Worm (Caenorhabditis elegans): Measurements from ENCODE around the gene srd-5.

Gene srd-5

ce11 chrIV:5653649-5654048 is 20.7 kb downstream of the srd-5 start, which contains the start of gene clec-178:
TSS of gene clec-178 (plus strand) at chrIV:5653949.
- TF ChIP-seq klf-2 (GFP tag; conservative IDR thresholded peaks at IDR 0.05) = no peak
- no peak for TF ChIP-seq ref-1 (GFP tag; conservative IDR thresholded peaks at IDR 0.05)
- TF ChIP-seq flt-1 (GFP tag; IDR thresholded peaks at IDR 0.05) = no peak
- no peak for TF ChIP-seq tab-1 (GFP tag; IDR thresholded peaks at IDR 0.05)
- TF ChIP-seq ztf-23 (GFP tag; IDR thresholded peaks at IDR 0.05) = no peak
- TF ChIP-seq cog-1 (tag; optimal IDR thresholded peaks at IDR 0.05) = no peak
- no peak for TF ChIP-seq med-1 (GFP tag; optimal IDR thresholded peaks at IDR 0.05; ENCODE audit: insufficient read depth)
- no peak for TF ChIP-seq ztf-29 (GFP tag; IDR thresholded peaks at IDR 0.05)
- no peak for TF ChIP-seq T22C8.4 (GFP tag; IDR thresholded peaks at IDR 0.05)

DNA sequence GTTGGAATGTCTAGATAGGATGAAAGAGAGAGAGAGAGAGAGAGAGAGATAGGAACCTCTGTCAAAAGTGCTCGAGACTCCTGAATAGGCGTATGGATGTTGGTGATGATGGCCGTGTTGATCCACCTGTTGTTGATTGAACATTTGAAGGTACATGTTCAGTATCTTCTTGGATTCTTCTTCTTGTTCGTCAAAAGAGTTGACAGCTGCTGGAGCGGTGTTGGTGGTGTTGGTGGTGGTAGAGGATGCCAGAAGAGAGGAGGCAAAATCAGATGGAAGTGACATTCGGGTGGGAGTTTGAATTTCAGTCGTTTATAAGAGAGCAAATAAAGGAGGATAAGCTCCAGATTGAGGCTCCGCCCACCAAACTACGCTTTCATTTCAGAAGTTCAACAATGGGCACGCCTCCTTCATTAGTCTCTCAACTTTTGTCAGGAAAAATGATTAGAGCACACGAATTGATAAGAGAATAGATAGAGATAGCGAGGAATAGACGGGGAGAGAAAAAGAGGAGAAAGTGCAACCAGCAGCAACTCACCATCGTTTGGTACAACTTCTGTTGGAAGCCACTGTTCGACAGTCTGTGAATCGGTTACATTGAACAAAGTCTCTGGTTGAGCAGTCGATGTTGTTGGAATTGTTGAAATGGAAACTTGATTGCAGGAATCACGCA is 21.4 kb downstream of the srd-5 start:
- TF ChIP-seq T22C8.4 (GFP tag; IDR thresholded peaks at IDR 0.05) (no peak), cog-1 (tag; optimal IDR thresholded peaks at IDR 0.05) (no peak), flt-1 (GFP tag; IDR thresholded peaks at IDR 0.05) (no peak), tab-1 (GFP tag; IDR thresholded peaks at IDR 0.05) (no peak), ztf-23 (GFP tag; IDR thresholded peaks at IDR 0.05) (no peak), med-1 (GFP tag; optimal IDR thresholded peaks at IDR 0.05; ENCODE audit: insufficient read depth) (no peak), ztf-29 (GFP tag; IDR thresholded peaks at IDR 0.05) (no peak), klf-2 (GFP tag; conservative IDR thresholded peaks at IDR 0.05) (no peak), ref-1 (GFP tag; conservative IDR thresholded peaks at IDR 0.05) (no peak)

- TF ChIP-seq cog-1 (tag; optimal IDR thresholded peaks at IDR 0.05) (no peak), klf-2 (GFP tag; conservative IDR thresholded peaks at IDR 0.05) (no peak), med-1 (GFP tag; optimal IDR thresholded peaks at IDR 0.05; ENCODE audit: insufficient read depth) (no peak), ztf-23 (GFP tag; IDR thresholded peaks at IDR 0.05) (no peak), ref-1 (GFP tag; conservative IDR thresholded peaks at IDR 0.05) (no peak), flt-1 (GFP tag; IDR thresholded peaks at IDR 0.05) (no peak), tab-1 (GFP tag; IDR thresholded peaks at IDR 0.05) (no peak), ztf-29 (GFP tag; IDR thresholded peaks at IDR 0.05) (no peak), T22C8.4 (GFP tag; IDR thresholded peaks at IDR 0.05) (no peak)
These were observed 23.5 kb downstream of the srd-5 start for ce11 chrIV:5650761-5651332.

- TF ChIP-seq ztf-29 (GFP tag; IDR thresholded peaks at IDR 0.05) = no peak
- no peak for TF ChIP-seq tab-1 (GFP tag; IDR thresholded peaks at IDR 0.05)
- TF ChIP-seq med-1 (GFP tag; optimal IDR thresholded peaks at IDR 0.05; ENCODE audit: insufficient read depth) = no peak
- no peak for TF ChIP-seq klf-2 (GFP tag; conservative IDR thresholded peaks at IDR 0.05)
- TF ChIP-seq ref-1 (GFP tag; conservative IDR thresholded peaks at IDR 0.05) = no peak
- TF ChIP-seq ztf-23 (GFP tag; IDR thresholded peaks at IDR 0.05) = no peak
- TF ChIP-seq T22C8.4 (GFP tag; IDR thresholded peaks at IDR 0.05) = no peak
- TF ChIP-seq flt-1 (GFP tag; IDR thresholded peaks at IDR 0.05) = no peak
- TF ChIP-seq cog-1 (tag; optimal IDR thresholded peaks at IDR 0.05) = no peak
These were observed 25.2 kb downstream of the srd-5 start, which contains the start of gene csn-5 for ce11 chrIV:5649073-5649583. TSS of gene csn-5 (plus strand) at chrIV:5649533.

DNA sequence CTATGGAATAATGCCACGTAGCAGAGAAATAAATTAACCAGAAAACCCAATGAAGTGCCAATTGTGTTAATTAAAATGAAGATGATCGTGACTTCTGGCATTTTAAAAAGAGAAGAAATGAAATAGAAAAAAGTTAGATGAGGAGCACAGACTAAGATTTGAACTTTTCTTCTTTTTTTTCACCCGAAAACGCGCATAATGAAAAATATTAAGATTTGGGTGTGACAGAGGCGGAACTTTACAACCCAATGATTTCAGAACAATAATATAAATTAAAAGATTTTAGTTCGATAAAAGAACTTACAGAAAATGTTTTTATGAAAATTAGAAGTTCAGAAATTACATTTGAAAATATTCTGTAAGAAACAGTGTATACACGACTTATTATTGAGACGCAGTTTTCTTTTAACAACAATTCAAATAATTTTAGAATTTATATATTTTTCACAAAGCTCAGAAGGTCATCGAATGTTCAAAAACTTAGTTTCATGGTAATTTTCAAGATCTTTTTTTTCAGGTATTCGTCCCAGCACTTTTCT is 28.8 kb downstream of the srd-5 start, which contains the start of the genes srd-8 and B0547.2:
Gene srd-8 (minus strand): TSS at position 101 of the 539 bp plus-strand sequence.
Gene B0547.2 (plus strand): TSS at position 489 of the 539 bp plus-strand sequence.
- TF ChIP-seq ztf-29 (GFP tag; IDR thresholded peaks at IDR 0.05) = no peak
- TF ChIP-seq med-1 (GFP tag; optimal IDR thresholded peaks at IDR 0.05; ENCODE audit: insufficient read depth) = no peak
- TF ChIP-seq tab-1 (GFP tag; IDR thresholded peaks at IDR 0.05) = no peak
- TF ChIP-seq ref-1 (GFP tag; conservative IDR thresholded peaks at IDR 0.05) = no peak
- TF ChIP-seq ztf-23 (GFP tag; IDR thresholded peaks at IDR 0.05) = no peak

ce11 chrIV:5635551-5635950 is 38.8 kb downstream of the srd-5 start, which contains the start of gene srd-13:
TSS of gene srd-13 (minus strand) at chrIV:5635651.
- TF ChIP-seq med-1 (GFP tag; optimal IDR thresholded peaks at IDR 0.05; ENCODE audit: insufficient read depth) = no peak

DNA sequence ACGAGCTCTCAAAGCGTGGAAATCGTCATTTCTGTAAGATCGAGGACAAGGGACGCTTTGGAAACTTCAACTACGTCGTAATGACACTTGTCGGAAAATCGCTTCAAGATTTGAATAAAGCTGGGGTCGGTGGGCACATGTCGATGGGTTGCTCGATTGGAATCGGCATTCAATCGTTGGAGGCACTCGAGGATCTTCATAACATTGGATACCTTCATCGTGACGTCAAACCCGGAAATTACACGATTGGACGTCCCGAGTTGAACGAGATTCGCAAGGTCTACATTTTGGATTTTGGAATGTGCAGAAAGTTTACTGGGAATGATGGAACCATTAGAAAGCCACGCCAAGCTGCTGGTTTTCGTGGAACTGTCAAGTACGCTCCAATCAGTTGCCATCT is 41.8 kb downstream of the srd-5 start:
- TF ChIP-seq ref-1 (GFP tag; conservative IDR thresholded peaks at IDR 0.05) = no peak

- TF ChIP-seq med-1 (GFP tag; optimal IDR thresholded peaks at IDR 0.05; ENCODE audit: insufficient read depth) = no peak
- TF ChIP-seq ztf-29 (GFP tag; IDR thresholded peaks at IDR 0.05) = no peak
- no peak for TF ChIP-seq cog-1 (tag; optimal IDR thresholded peaks at IDR 0.05)
- no peak for TF ChIP-seq ref-1 (GFP tag; conservative IDR thresholded peaks at IDR 0.05)
These were observed 42.7 kb downstream of the srd-5 start, which contains the start of gene ttbk-8.2 for ce11 chrIV:5631628-5632027. TSS of gene ttbk-8.2 (plus strand) at chrIV:5631928.

ce11 chrIV:5630156-5630555 is 44.2 kb downstream of the srd-5 start, which contains the start of gene srd-12:
TSS of gene srd-12 (minus strand) at chrIV:5630256.
- TF ChIP-seq tab-1 (GFP tag; IDR thresholded peaks at IDR 0.05) (no peak), flt-1 (GFP tag; IDR thresholded peaks at IDR 0.05) (no peak), klf-2 (GFP tag; conservative IDR thresholded peaks at IDR 0.05) (no peak), ztf-29 (GFP tag; IDR thresholded peaks at IDR 0.05) (no peak), med-1 (GFP tag; optimal IDR thresholded peaks at IDR 0.05; ENCODE audit: insufficient read depth) (no peak), cog-1 (tag; optimal IDR thresholded peaks at IDR 0.05) (no peak), ref-1 (GFP tag; conservative IDR thresholded peaks at IDR 0.05) (no peak), T22C8.4 (GFP tag; IDR thresholded peaks at IDR 0.05) (no peak), ztf-23 (GFP tag; IDR thresholded peaks at IDR 0.05) (no peak)

DNA sequence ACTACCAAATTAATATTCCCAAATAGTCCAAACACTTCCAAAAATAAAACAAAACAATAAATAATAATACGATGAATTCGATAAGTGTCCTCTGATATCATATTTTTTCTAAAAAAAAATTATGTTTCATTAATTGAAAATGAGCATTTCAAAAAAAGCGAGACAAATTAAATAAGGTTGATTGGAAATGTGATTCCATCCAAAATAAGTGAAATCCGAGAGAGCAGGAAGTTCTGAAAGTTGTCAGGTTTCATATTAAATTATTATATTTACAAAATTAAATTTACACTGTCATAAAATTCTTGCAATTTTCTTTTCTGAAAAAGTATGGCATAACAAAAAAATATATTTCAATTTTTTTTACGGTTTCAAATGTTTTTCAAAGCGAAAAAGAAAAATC is 47.3 kb downstream of the srd-5 start, which contains the start of gene srsx-14:
Gene srsx-14 (minus strand): TSS at position 101 of the 400 bp plus-strand sequence.
- TF ChIP-seq klf-2 (GFP tag; conservative IDR thresholded peaks at IDR 0.05) = no peak
- TF ChIP-seq ztf-29 (GFP tag; IDR thresholded peaks at IDR 0.05) = no peak
- no peak for TF ChIP-seq ref-1 (GFP tag; conservative IDR thresholded peaks at IDR 0.05)
- no peak for TF ChIP-seq cog-1 (tag; optimal IDR thresholded peaks at IDR 0.05)
- no peak for TF ChIP-seq tab-1 (GFP tag; IDR thresholded peaks at IDR 0.05)
- no peak for TF ChIP-seq flt-1 (GFP tag; IDR thresholded peaks at IDR 0.05)
- TF ChIP-seq ztf-23 (GFP tag; IDR thresholded peaks at IDR 0.05) = no peak
- no peak for TF ChIP-seq med-1 (GFP tag; optimal IDR thresholded peaks at IDR 0.05; ENCODE audit: insufficient read depth)
- no peak for TF ChIP-seq T22C8.4 (GFP tag; IDR thresholded peaks at IDR 0.05)

All from whole organism, midembryonic.